Worm (Caenorhabditis elegans): ENCODE measurements around the gene W05H9.2.

DNA sequence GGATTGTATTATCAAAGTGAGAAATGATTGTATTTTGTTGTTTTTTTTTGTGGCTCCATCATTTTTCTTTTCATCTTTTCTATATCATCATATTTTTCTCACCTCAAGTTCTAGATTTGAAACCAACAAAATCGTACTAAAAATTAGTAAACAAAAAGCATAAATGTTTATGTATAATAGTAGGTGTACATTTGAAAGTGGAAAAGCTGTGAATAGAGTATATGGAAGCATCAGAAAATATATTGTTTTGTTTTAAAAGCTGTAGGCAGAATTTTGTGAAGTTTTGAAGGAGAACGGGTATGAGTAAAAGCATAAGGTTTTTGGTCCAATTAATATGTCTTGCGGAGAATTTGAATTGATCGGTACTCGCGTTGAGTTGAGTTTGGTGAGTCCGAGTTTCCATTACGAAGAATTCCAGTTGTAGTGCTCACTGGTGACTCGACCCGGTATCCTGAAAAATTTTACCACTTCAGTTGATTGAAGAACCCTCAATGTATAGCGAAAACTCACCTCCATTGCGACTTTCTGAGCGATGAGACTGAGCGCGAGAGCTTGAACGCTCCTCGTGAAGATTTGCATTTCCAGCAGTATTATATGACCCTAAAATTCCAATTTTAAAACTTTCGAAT lies 33.7 kb upstream of the W05H9.2 start, which contains the start of gene C14F11.4:
- TF ChIP-seq flt-1 (GFP tag; IDR thresholded peaks at IDR 0.05) = no peak
- TF ChIP-seq ama-1 (optimal IDR thresholded peaks at IDR 0.05) = no peak
- TF ChIP-seq ets-7 (tag; optimal IDR thresholded peaks at IDR 0.05) = no peak
- no peak for TF ChIP-seq aly-1 (tag; optimal IDR thresholded peaks at IDR 0.05)

Data from whole organism, early embryonic.